Worm (Caenorhabditis elegans) whole organism, young adult: ENCODE data around the gene C06A1.3.

Source experiments
- B0035.1 ChIP-seq: sonication (generic microtip); optimal IDR thresholded peaks from 2 replicates; lab custom pipeline; 2016; ENCODE audit warnings: missing genetic modification characterization, mild to moderate bottlenecking, missing compliant biosample characterization, missing genotype, missing genetic modification reagents
- B0261.1 ChIP-seq: sonication (generic microtip); optimal IDR thresholded peaks from 2 replicates; lab custom pipeline; 2016; ENCODE audit warnings: mild to moderate bottlenecking, missing genetic modification characterization, moderate library complexity, missing compliant biosample characterization
- C06A6.2 ChIP-seq: fragments of 200-800 bp; sonication (Bioruptor generic); conservative IDR thresholded peaks from 2 replicates; pipeline ENCODE4 v1.3.6; 2022; ENCODE audit warnings: missing genetic modification characterization, missing compliant biosample characterization
- F10E7.11 ChIP-seq: sonication (generic microtip); optimal IDR thresholded peaks from 2 replicates; lab custom pipeline; 2017; ENCODE audit warnings: mild to moderate bottlenecking, missing genetic modification characterization, moderate library complexity, missing compliant biosample characterization
- F49E8.2 ChIP-seq: sonication (generic microtip); optimal IDR thresholded peaks from 3 replicates; lab custom pipeline; 2017; ENCODE audit warnings: missing genetic modification characterization, mild to moderate bottlenecking, missing compliant biosample characterization, antibody characterized with exemption, moderate library complexity; ENCODE audit not compliant: insufficient read depth
- F52B5.7 ChIP-seq: sonication (generic microtip); optimal IDR thresholded peaks from 2 replicates; lab custom pipeline; 2016; ENCODE audit warnings: mild to moderate bottlenecking, missing genetic modification characterization, missing compliant biosample characterization
- K12H6.12 ChIP-seq: fragments of 200-800 bp; sonication (Bioruptor generic); optimal IDR thresholded peaks from 2 replicates; lab custom pipeline; 2018; ENCODE audit warnings: mild to moderate bottlenecking, missing genetic modification characterization, missing compliant biosample characterization
- Y56A3A.18 ChIP-seq: fragments of 200-800 bp; sonication (Bioruptor generic); IDR thresholded peaks from 2 replicates; pipeline ENCODE4 v1.3.6; 2022; ENCODE audit warnings: missing genetic modification reagents, missing genetic modification characterization, missing compliant biosample characterization
- akir-1 ChIP-seq: fragments of 200-800 bp; sonication (Bioruptor generic); optimal IDR thresholded peaks from 2 replicates; lab custom pipeline; 2018; ENCODE audit warnings: mild to moderate bottlenecking, missing genetic modification characterization, moderate library complexity, missing compliant biosample characterization
- atf-7 ChIP-seq: sonication (generic microtip); optimal IDR thresholded peaks from 2 replicates; lab custom pipeline; 2017; ENCODE audit warnings: mild to moderate bottlenecking, missing genetic modification characterization, missing compliant biosample characterization
- attf-3 ChIP-seq: fragments of 200-800 bp; sonication (Bioruptor generic); conservative IDR thresholded peaks from 2 replicates; pipeline ENCODE4 v1.3.6; 2022; ENCODE audit warnings: missing genetic modification reagents, missing genetic modification characterization, missing compliant biosample characterization
- ccch-3 ChIP-seq: fragments of 200-800 bp; sonication (Bioruptor generic); optimal IDR thresholded peaks from 2 replicates; lab custom pipeline; 2018; ENCODE audit warnings: mild to moderate bottlenecking, missing genetic modification characterization, missing compliant biosample characterization
- cebp-1 ChIP-seq, 2 experiments: fragments of 200-800 bp in 1 of 2; sonication (Bioruptor generic) in 1 of 2; sonication (generic microtip) in 1 of 2; IDR thresholded peaks in 1 of 2; optimal IDR thresholded peaks in 1 of 2; 2 replicates each; pipeline versions ENCODE4 v1.3.6 to Lab custom; 2017 to 2022; ENCODE audit warnings: missing compliant biosample characterization in 2 of 2, missing genetic modification characterization in 2 of 2, mild to moderate bottlenecking in 1 of 2, missing genetic modification reagents in 1 of 2, moderate library complexity in 1 of 2
- ceh-40 ChIP-seq: fragments of 200-800 bp; sonication (Bioruptor generic); IDR thresholded peaks from 2 replicates; pipeline ENCODE4 v1.3.6; 2022; ENCODE audit warnings: missing genetic modification characterization, missing compliant biosample characterization
- ceh-79 ChIP-seq: sonication (generic microtip); optimal IDR thresholded peaks from 2 replicates; lab custom pipeline; 2017; ENCODE audit warnings: mild to moderate bottlenecking, missing genetic modification characterization, missing compliant biosample characterization
- chd-7 ChIP-seq: sonication (generic microtip); optimal IDR thresholded peaks from 2 replicates; lab custom pipeline; 2016; ENCODE audit warnings: mild to moderate bottlenecking, missing genetic modification characterization, moderate library complexity, missing compliant biosample characterization
- die-1 ChIP-seq: sonication (generic microtip); optimal IDR thresholded peaks from 2 replicates; lab custom pipeline; 2016; ENCODE audit warnings: missing genotype, mild to moderate bottlenecking, missing genetic modification characterization, missing compliant biosample characterization
- dpl-1 ChIP-seq: fragments of 150-350 bp; optimal IDR thresholded peaks from 2 replicates; lab custom pipeline; 2014; ENCODE audit warnings: missing biosample characterization, missing genetic modification reagents, missing genetic modification characterization
- egl-18 ChIP-seq: fragments of 200-800 bp; sonication (Bioruptor generic); IDR thresholded peaks from 2 replicates; pipeline ENCODE4 v1.3.6; 2022; ENCODE audit warnings: missing genetic modification reagents, missing genetic modification characterization, missing compliant biosample characterization
- ekl-4 ChIP-seq: fragments of 200-800 bp; sonication (Bioruptor generic); IDR thresholded peaks from 2 replicates; pipeline ENCODE4 v1.3.6; 2022; ENCODE audit warnings: missing genetic modification reagents, missing genetic modification characterization, missing compliant biosample characterization
- ets-4 ChIP-seq: fragments of 200-800 bp; sonication (Bioruptor generic); optimal IDR thresholded peaks from 2 replicates; lab custom pipeline; 2018; ENCODE audit warnings: mild to moderate bottlenecking, missing genetic modification characterization, missing compliant biosample characterization
- fkh-3 ChIP-seq: sonication (generic microtip); optimal IDR thresholded peaks from 2 replicates; lab custom pipeline; 2016; ENCODE audit warnings: mild to moderate bottlenecking, missing genetic modification characterization, missing compliant biosample characterization
- gei-17 ChIP-seq: fragments of 200-800 bp; sonication (Bioruptor generic); optimal IDR thresholded peaks from 2 replicates; lab custom pipeline; 2018; ENCODE audit warnings: mild to moderate bottlenecking, missing genetic modification characterization, missing compliant biosample characterization
- lag-1 ChIP-seq: fragments of 200-800 bp; sonication (Bioruptor generic); IDR thresholded peaks from 2 replicates; pipeline ENCODE4 v1.3.6; 2022; ENCODE audit warnings: missing genetic modification reagents, missing genetic modification characterization, missing compliant biosample characterization
- lin-54 ChIP-seq: fragments of 200-800 bp; sonication (Bioruptor generic); optimal IDR thresholded peaks from 2 replicates; lab custom pipeline; 2018; ENCODE audit warnings: mild to moderate bottlenecking, missing genetic modification characterization, missing compliant biosample characterization
- madf-3 ChIP-seq: fragments of 200-800 bp; sonication (Bioruptor generic); IDR thresholded peaks from 2 replicates; pipeline ENCODE4 v1.3.6; 2022; ENCODE audit warnings: missing genetic modification reagents, missing genetic modification characterization, missing compliant biosample characterization
- mxl-1 ChIP-seq: sonication (generic microtip); optimal IDR thresholded peaks from 2 replicates; lab custom pipeline; 2016; ENCODE audit warnings: missing genetic modification characterization, missing compliant biosample characterization
- nfya-2 ChIP-seq: fragments of 200-800 bp; sonication (Bioruptor generic); IDR thresholded peaks from 2 replicates; pipeline ENCODE4 v1.3.6; 2022; ENCODE audit warnings: missing genetic modification reagents, missing genetic modification characterization, missing compliant biosample characterization
- nfyb-1 ChIP-seq: fragments of 200-800 bp; sonication (Bioruptor generic); IDR thresholded peaks from 2 replicates; pipeline ENCODE4 v1.3.6; 2022; ENCODE audit warnings: missing genetic modification reagents, missing genetic modification characterization, missing compliant biosample characterization
- nhr-120 ChIP-seq: fragments of 200-800 bp; sonication (Bioruptor generic); IDR thresholded peaks from 2 replicates; pipeline ENCODE4 v1.3.6; 2022; ENCODE audit warnings: missing genetic modification characterization, missing compliant biosample characterization
- repo-1 ChIP-seq: sonication (generic microtip); optimal IDR thresholded peaks from 2 replicates; lab custom pipeline; 2017; ENCODE audit warnings: mild to moderate bottlenecking, missing genetic modification characterization, missing compliant biosample characterization
- snpc-1.1 ChIP-seq: sonication (generic microtip); optimal IDR thresholded peaks from 2 replicates; lab custom pipeline; 2017; ENCODE audit warnings: missing genetic modification characterization, mild to moderate bottlenecking, missing compliant biosample characterization, antibody characterized with exemption, moderate library complexity, missing genotype, missing genetic modification reagents; ENCODE audit not compliant: insufficient read depth
- snpc-3.4 ChIP-seq: sonication (generic microtip); optimal IDR thresholded peaks from 2 replicates; lab custom pipeline; 2017; ENCODE audit warnings: missing genetic modification characterization, mild to moderate bottlenecking, missing compliant biosample characterization, antibody characterized with exemption, moderate library complexity, missing genotype, missing genetic modification reagents
- somi-1 ChIP-seq: fragments of 200-800 bp; sonication (Bioruptor generic); optimal IDR thresholded peaks from 2 replicates; lab custom pipeline; 2018; ENCODE audit warnings: mild to moderate bottlenecking, missing genetic modification characterization, missing compliant biosample characterization
- sptf-2 ChIP-seq: fragments of 200-800 bp; sonication (Bioruptor generic); optimal IDR thresholded peaks from 2 replicates; lab custom pipeline; 2018; ENCODE audit warnings: mild to moderate bottlenecking, missing genetic modification characterization, missing compliant biosample characterization
- unc-62 ChIP-seq: fragments of 150-350 bp; optimal IDR thresholded peaks from 2 replicates; lab custom pipeline; 2014; ENCODE audit warnings: missing biosample characterization, missing genetic modification reagents, missing genetic modification characterization
- zfh-2 ChIP-seq: fragments of 200-800 bp; sonication (Bioruptor generic); conservative IDR thresholded peaks from 2 replicates; pipeline ENCODE4 v1.3.6; 2022; ENCODE audit warnings: missing genetic modification reagents, missing genetic modification characterization, missing compliant biosample characterization
- ztf-25 ChIP-seq: fragments of 200-800 bp; sonication (Bioruptor generic); IDR thresholded peaks from 2 replicates; pipeline ENCODE4 v1.3.6; 2022; ENCODE audit warnings: missing genetic modification reagents, missing genetic modification characterization, missing compliant biosample characterization
- ztf-3 ChIP-seq: fragments of 200-800 bp; sonication (Bioruptor generic); optimal IDR thresholded peaks from 2 replicates; lab custom pipeline; 2018; ENCODE audit warnings: mild to moderate bottlenecking, missing genetic modification characterization, missing compliant biosample characterization

C06A1.3 gene

ce11 chrII:10553377-10554045, 18.6 kb upstream of the C06A1.3 start (continued):
- TF ChIP-seq B0035.1 (tag; lab: Kevin White, UChicago) (no peak), ztf-25 (no peak), zfh-2 (0 out of 2 replicates have a peak, but pooled peaks have one; percentile 9), lin-54 (GFP tag; lab: Kevin White, UChicago) (no peak), fkh-3 (peak; percentile 3), snpc-3.4 (tag; lab: Kevin White, UChicago) (no peak)

- 0 out of 2 replicates have a peak, but pooled peaks have one; percentile 52 for TF ChIP-seq nfya-2 (GFP tag; lab: Robert Waterston, UW)
- TF ChIP-seq nfyb-1, result 0 out of 2 replicates have a peak, but pooled peaks have one; percentile 15
- peak; percentile 57 for TF ChIP-seq atf-7 (tag; lab: Kevin White, UChicago)
- peak; percentile 68; the same call in 1 of the 2 replicates for TF ChIP-seq madf-3 (GFP tag; lab: Robert Waterston, UW)
- TF ChIP-seq Y56A3A.18 (GFP tag; lab: Robert Waterston, UW), result no peak
- peak; percentile 34 for TF ChIP-seq chd-7
- TF ChIP-seq C06A6.2 (GFP tag; lab: Robert Waterston, UW), result peak; percentile 37; the same call in 1 of the 2 replicates
- no peak for TF ChIP-seq die-1 (tag; lab: Kevin White, UChicago)
- TF ChIP-seq, all 124 proteins: peak for 6
Measured at ce11 chrII:10554046-10554399, 18.0 kb upstream of the C06A1.3 start.

ce11 chrII:10554972-10555371, 17.1 kb upstream of the C06A1.3 start, which contains the start of gene mnk-1:
Gene mnk-1 (minus strand): TSS chrII:10555044.
- TF ChIP-seq cebp-1 (GFP tag; IDR thresholded peaks at IDR 0.05; lab: Robert Waterston, UW), result no peak
- TF ChIP-seq cebp-1 (tag; optimal IDR thresholded peaks at IDR 0.05; lab: Kevin White, UChicago), result peak; percentile 63
- TF ChIP-seq repo-1, result no peak

- no peak for TF ChIP-seq akir-1 (GFP tag; lab: Kevin White, UChicago)
- TF ChIP-seq egl-18 (GFP tag; lab: Robert Waterston, UW), result no peak
- peak; percentile 30 for TF ChIP-seq atf-7 (tag; lab: Kevin White, UChicago)
- peak; percentile 35; the same call in 1 of the 2 replicates for TF ChIP-seq ekl-4 (GFP tag; lab: Robert Waterston, UW)
- TF ChIP-seq fkh-3, result no peak
- TF ChIP-seq ztf-3 (GFP tag; lab: Kevin White, UChicago), result peak; percentile 65
- TF ChIP-seq F49E8.2 (tag; lab: Kevin White, UChicago), result no peak
- peak; percentile 7 for TF ChIP-seq lin-54 (GFP tag; lab: Kevin White, UChicago)
- TF ChIP-seq ceh-79 (tag; lab: Kevin White, UChicago), result no peak
- TF ChIP-seq F10E7.11 (tag; lab: Kevin White, UChicago), result no peak
- TF ChIP-seq attf-3 (GFP tag; lab: Robert Waterston, UW), result no peak
- TF ChIP-seq nhr-120, result no peak
- 0 out of 2 replicates have a peak, but pooled peaks have one; percentile 9 for TF ChIP-seq Y56A3A.18 (GFP tag; lab: Robert Waterston, UW)
- no peak for TF ChIP-seq lag-1 (GFP tag; lab: Robert Waterston, UW)
- TF ChIP-seq B0261.1 (tag; lab: Kevin White, UChicago), result no peak
- TF ChIP-seq mxl-1 (tag; lab: Kevin White, UChicago), result no peak
- peak; percentile 16 for TF ChIP-seq K12H6.12
- TF ChIP-seq dpl-1 (GFP tag; lab: Kevin White, UChicago), result no peak
- TF ChIP-seq ceh-40 (GFP tag; lab: Robert Waterston, UW), result no peak
- TF ChIP-seq F52B5.7 (tag; lab: Kevin White, UChicago), result no peak
- peak; percentile 15 for TF ChIP-seq gei-17 (GFP tag; lab: Kevin White, UChicago)
- no peak for TF ChIP-seq ztf-25
- no peak for TF ChIP-seq snpc-1.1
- TF ChIP-seq unc-62 (GFP tag; lab: Kevin White, UChicago), result peak; percentile 16
- TF ChIP-seq ets-4 (GFP tag; lab: Kevin White, UChicago), result peak; percentile 80
- no peak for TF ChIP-seq sptf-2 (GFP tag; lab: Kevin White, UChicago)
- TF ChIP-seq cebp-1 (GFP tag; IDR thresholded peaks at IDR 0.05; lab: Robert Waterston, UW), result no peak
- TF ChIP-seq cebp-1 (tag; optimal IDR thresholded peaks at IDR 0.05; lab: Kevin White, UChicago), result no peak
- no peak for TF ChIP-seq ccch-3
- peak; percentile 31 for TF ChIP-seq somi-1 (GFP tag; lab: Kevin White, UChicago)
Measured at ce11 chrII:10555484-10556075, 16.5 kb upstream of the C06A1.3 start.
